Worm (Caenorhabditis elegans) whole organism, dauer: ENCODE results near the gene snf-10.

Source experiments
- unc-62 ChIP-seq: sonication (generic microtip); optimal IDR thresholded peaks from 2 replicates; lab custom pipeline; 2017; ENCODE audit warnings: missing biosample characterization, missing genetic modification reagents, missing genetic modification characterization

snf-10 gene

DNA sequence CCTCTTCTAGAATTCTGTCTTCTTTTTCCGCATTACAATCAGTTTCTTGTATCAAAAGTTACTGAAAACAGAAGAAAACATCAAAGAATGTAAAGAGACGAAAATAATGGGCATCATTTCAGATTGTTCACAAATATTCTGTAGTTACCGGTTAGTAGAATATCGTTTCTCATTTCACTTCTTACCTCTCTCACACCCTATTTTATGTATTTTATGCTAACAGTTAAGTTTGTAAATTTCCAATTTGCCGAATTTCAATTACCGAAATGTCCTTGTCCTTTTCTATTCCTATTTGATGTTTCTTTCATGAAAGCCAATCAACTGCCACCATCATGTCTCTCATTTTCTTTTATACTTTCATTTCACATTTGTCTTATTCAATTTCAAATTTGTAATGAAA, 17.1 kb downstream of the snf-10 start:
- no peak for TF ChIP-seq unc-62 (GFP tag; lab: Kevin White, UChicago)

ce11 chrV:10421802-10422201, 18.8 kb downstream of the snf-10 start, which contains the start of gene col-13:
Gene col-13, minus strand, starts transcription at chrV:10421902.
- no peak for TF ChIP-seq unc-62 (GFP tag; lab: Kevin White, UChicago)

DNA sequence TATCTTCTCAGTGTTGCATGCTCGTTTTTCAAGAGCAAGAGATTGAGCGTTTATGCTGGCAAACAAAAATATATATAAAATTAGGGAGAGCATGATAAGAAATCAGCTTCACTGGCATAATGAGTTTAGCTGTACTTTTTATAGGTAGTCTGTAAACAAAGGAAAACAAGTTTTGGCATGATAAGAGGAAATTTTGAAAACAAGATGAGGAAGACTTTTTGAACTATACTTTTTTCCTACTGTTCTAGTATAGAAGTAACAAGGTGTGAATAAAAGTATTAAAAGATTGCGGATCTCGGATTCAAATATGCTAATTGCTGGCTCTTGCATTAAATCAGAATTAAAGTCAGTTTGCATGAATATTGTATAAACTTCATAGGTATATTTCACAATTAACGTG, 21.7 kb downstream of the snf-10 start, which contains the start of gene F15H10.5:
TSS of gene F15H10.5 (minus strand) at position 101 of the 400 bp plus-strand sequence.
- TF ChIP-seq unc-62 (GFP tag; lab: Kevin White, UChicago) = no peak

- TF ChIP-seq unc-62 (GFP tag; lab: Kevin White, UChicago) = no peak
Observed at ce11 chrV:10416925-10417324, 23.7 kb downstream of the snf-10 start, which contains the start of gene F15H10.10. Gene F15H10.10, minus strand, starts transcription at chrV:10417025.

DNA sequence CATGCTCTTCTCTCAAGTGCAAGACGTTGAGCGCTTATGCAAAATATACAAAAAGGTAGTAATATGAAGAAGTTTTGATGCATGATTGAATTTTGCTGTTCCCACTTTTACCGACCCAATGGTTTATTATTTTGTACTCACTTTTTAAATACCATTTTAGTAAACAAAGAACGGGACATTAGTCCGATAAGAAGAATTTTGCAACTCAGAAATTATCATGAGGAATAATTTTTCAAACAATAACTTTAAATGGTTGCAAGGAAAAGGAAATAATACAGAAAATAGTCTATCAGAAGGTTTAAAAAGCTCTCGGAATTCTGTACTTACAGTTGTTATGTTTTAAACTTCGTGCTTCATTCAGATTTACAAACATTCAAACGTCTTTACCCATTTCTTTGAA, 26.0 kb downstream of the snf-10 start, which contains the start of gene F15H10.9:
TSS of gene F15H10.9 (minus strand) at position 101 of the 400 bp plus-strand sequence.
- TF ChIP-seq unc-62 (GFP tag; lab: Kevin White, UChicago) = no peak

- TF ChIP-seq unc-62 (GFP tag; lab: Kevin White, UChicago) = no peak
Observed at ce11 chrV:10410030-10410713, 30.5 kb downstream of the snf-10 start, which contains the start of gene F15H10.12. Gene F15H10.12, minus strand, starts transcription at chrV:10410080.

- TF ChIP-seq unc-62 (GFP tag; lab: Kevin White, UChicago) = no peak
Observed at ce11 chrV:10406313-10406712, 34.3 kb downstream of the snf-10 start, which contains the start of gene F15H10.7. Gene F15H10.7, minus strand, starts transcription at chrV:10406413.

ce11 chrV:10404701-10405100, 35.9 kb downstream of the snf-10 start:
- no peak for TF ChIP-seq unc-62 (GFP tag; lab: Kevin White, UChicago)

DNA sequence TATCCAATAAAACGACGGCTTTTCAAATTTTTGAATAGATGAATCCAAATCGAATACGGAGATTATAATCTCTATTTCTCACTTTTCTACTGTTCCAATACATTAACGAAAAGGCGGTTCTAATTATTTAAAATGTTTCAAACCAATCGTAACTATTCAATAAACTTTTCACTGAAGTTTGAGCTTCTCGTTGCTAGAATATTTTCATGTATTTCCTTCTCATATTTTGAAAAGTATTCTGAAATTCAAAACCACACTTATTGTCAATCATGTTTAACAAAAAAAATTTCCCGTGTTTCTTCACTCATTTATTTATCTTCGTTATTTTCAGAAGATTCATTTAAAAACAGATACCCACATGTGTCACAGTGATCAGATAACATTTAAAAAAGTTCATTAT, 37.8 kb downstream of the snf-10 start, which contains the start of gene F15H10.8:
TSS of gene F15H10.8 (minus strand) at position 101 of the 400 bp plus-strand sequence.
- no peak for TF ChIP-seq unc-62 (GFP tag; lab: Kevin White, UChicago)

- no peak for TF ChIP-seq unc-62 (GFP tag; lab: Kevin White, UChicago)
Observed at ce11 chrV:10399290-10399689, 41.3 kb downstream of the snf-10 start.

DNA sequence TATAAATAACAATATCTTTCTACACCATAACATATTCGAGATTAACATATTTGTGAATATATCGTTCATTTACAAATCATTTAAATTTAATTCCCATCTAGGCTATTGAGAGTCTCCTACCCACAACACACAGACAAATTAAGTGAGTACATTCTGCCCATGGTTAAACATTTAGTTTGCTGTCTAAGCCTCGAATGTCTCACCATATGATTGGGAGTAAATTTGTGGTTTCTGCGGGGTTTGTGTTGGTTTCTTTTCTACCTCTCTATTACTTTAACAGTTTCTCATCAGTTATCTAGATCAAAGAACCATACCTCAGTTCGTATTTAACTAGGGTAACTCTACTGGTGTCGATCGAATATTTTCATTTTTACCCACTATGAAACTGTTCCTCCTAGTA, 42.2 kb downstream of the snf-10 start, which contains the start of gene ugt-2:
TSS of gene ugt-2 (plus strand) at position 371 of the 400 bp plus-strand sequence.
- no peak for TF ChIP-seq unc-62 (GFP tag; lab: Kevin White, UChicago)

DNA sequence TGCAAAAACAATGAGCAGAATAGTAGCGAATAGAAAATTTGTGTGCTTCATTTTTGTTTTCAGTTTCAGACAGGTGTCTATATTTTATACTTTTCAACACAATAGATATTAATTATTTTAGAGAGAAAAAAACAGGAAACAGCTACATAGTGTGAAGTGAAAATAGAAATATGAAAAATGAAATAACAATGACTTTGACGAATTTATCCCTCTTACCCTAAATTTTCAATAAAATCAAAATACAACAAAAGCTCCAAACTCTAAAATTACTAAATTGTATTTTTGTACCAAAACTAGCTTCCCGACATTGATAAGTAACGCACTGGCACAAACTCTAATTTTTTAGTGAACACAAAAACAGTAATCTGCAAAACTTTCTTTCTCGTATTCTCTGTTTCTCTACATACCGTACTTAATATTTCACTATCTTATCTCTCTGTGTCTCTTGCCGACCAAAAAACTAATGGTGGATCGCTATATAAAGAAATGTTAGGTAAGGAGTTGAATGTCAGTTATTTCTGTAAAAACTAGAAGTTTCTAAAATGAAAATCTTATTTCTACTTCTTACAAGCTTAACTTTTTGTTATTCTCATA, 45.4 kb downstream of the snf-10 start, which contains the start of the genes col-151 and ugt-1:
TSS of gene col-151 (minus strand) at position 51 of the 594 bp plus-strand sequence.
TSS of gene ugt-1 (plus strand) at position 491 of the 594 bp plus-strand sequence.
- TF ChIP-seq unc-62 (GFP tag; lab: Kevin White, UChicago) = no peak

DNA sequence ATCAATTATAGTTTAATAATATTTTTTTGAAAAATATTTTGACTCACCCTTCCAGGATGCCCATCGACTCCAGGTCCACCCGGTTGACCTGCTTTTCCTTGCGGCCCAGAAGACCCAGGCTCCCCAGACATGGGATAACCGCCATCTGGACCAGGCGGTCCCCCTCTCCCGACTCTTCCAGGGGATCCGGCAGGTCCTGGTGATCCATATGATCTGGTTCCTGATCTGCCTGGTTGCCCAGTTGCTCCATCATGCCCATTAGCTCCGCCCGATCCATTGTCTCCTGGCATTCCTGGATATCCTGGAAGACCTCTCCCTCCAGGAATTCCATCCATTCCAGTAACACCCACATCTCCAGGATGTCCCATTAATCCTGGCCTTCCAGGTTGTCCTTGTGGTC, 46.9 kb downstream of the snf-10 start:
- TF ChIP-seq unc-62 (GFP tag; lab: Kevin White, UChicago) = no peak
